Fruit fly (Drosophila melanogaster) whole organism, embryonic: ENCODE data around the gene CG14820.

Source experiments
- Atf-2 ChIP-seq: fragments of 200-800 bp; sonication (Bioruptor generic); optimal IDR thresholded peaks from 2 replicates; lab custom pipeline; 2016; ENCODE audit warnings: missing biosample characterization, missing genetic modification characterization
- CG10147 ChIP-seq: fragments of 200-800 bp; sonication (Bioruptor generic); optimal IDR thresholded peaks from 2 replicates; lab custom pipeline; 2019; ENCODE audit warnings: missing biosample characterization, mild to moderate bottlenecking, missing genetic modification characterization, moderate library complexity
- CG11398 ChIP-seq: fragments of 200-800 bp; sonication (Bioruptor generic); optimal IDR thresholded peaks from 2 replicates; lab custom pipeline; 2016; ENCODE audit warnings: missing biosample characterization, missing genetic modification characterization
- CG11723 ChIP-seq: fragments of 200-800 bp; sonication (Bioruptor generic); optimal IDR thresholded peaks from 2 replicates; lab custom pipeline; 2017; ENCODE audit warnings: missing biosample characterization, mild to moderate bottlenecking, missing genetic modification characterization
- CG12659 ChIP-seq: fragments of 200-800 bp; sonication (Bioruptor generic); optimal IDR thresholded peaks from 3 replicates; lab custom pipeline; 2017; ENCODE audit warnings: mild to moderate bottlenecking, missing biosample characterization, missing genetic modification reagents, missing genetic modification characterization
- CG13775 ChIP-seq: fragments of 200-800 bp; sonication (Bioruptor generic); optimal IDR thresholded peaks from 3 replicates; lab custom pipeline; 2017; ENCODE audit warnings: missing biosample characterization, mild to moderate bottlenecking, missing genetic modification characterization
- CG13894 ChIP-seq: fragments of 200-800 bp; sonication (Bioruptor generic); optimal IDR thresholded peaks from 3 replicates; lab custom pipeline; 2018; ENCODE audit warnings: missing biosample characterization, mild to moderate bottlenecking, missing genetic modification characterization, moderate library complexity
- CG15514 ChIP-seq: fragments of 200-800 bp; sonication (Bioruptor generic); optimal IDR thresholded peaks from 3 replicates; lab custom pipeline; 2017; ENCODE audit warnings: missing biosample characterization, missing genetic modification characterization, mild to moderate bottlenecking, moderate library complexity, missing genetic modification reagents
- CG17568 ChIP-seq: fragments of 200-800 bp; sonication (Bioruptor generic); optimal IDR thresholded peaks from 2 replicates; lab custom pipeline; 2018; ENCODE audit warnings: missing biosample characterization, mild to moderate bottlenecking, missing genetic modification characterization, moderate library complexity
- CG30431 ChIP-seq: fragments of 200-800 bp; sonication (Bioruptor generic); optimal IDR thresholded peaks from 2 replicates; lab custom pipeline; 2017; ENCODE audit warnings: missing biosample characterization, missing genetic modification characterization
- CG31441 ChIP-seq: fragments of 200-800 bp; sonication (Bioruptor generic); IDR thresholded peaks from 2 replicates; pipeline ENCODE4 v1.3.6; 2022; ENCODE audit warnings: missing biosample characterization, missing genetic modification characterization
- CG6175 ChIP-seq: fragments of 200-800 bp; sonication (Bioruptor generic); IDR thresholded peaks from 3 replicates; pipeline ENCODE4 v1.3.6; 2022; ENCODE audit warnings: missing biosample characterization, missing genetic modification characterization
- CG7271 ChIP-seq: fragments of 200-800 bp; sonication (Bioruptor generic); optimal IDR thresholded peaks from 2 replicates; lab custom pipeline; 2018; ENCODE audit warnings: missing biosample characterization, mild to moderate bottlenecking, missing genetic modification characterization, moderate library complexity
- CG7987 ChIP-seq: fragments of 200-800 bp; sonication (Bioruptor generic); optimal IDR thresholded peaks from 2 replicates; lab custom pipeline; 2018; ENCODE audit warnings: missing biosample characterization, mild to moderate bottlenecking, missing genetic modification characterization, moderate library complexity
- CG9215 ChIP-seq: fragments of 200-800 bp; sonication (Bioruptor generic); IDR thresholded peaks from 2 replicates; pipeline ENCODE4 v1.3.6; 2022; ENCODE audit warnings: missing biosample characterization, missing genetic modification characterization
- CG9876 ChIP-seq: fragments of 200-800 bp; sonication (Bioruptor generic); optimal IDR thresholded peaks from 2 replicates; lab custom pipeline; 2016; ENCODE audit warnings: missing biosample characterization, missing genetic modification characterization
- CrebB ChIP-seq: fragments of 200-800 bp; sonication (Bioruptor generic); optimal IDR thresholded peaks from 3 replicates; lab custom pipeline; 2018; ENCODE audit warnings: missing biosample characterization, mild to moderate bottlenecking, missing genetic modification characterization
- D ChIP-seq, 2 experiments: fragments of 200-800 bp in 1 of 2; fragments of >200 bp in 1 of 2; sonication (Bioruptor generic) in 1 of 2; optimal IDR thresholded peaks; 2 replicates in 1 of 2; 3 replicates in 1 of 2; lab custom pipeline; 2017; ENCODE audit warnings: mild to moderate bottlenecking in 1 of 2, missing biosample characterization in 1 of 2, missing genetic modification characterization in 1 of 2, missing genetic modification reagents in 1 of 2
- Dad ChIP-seq: fragments of 200-800 bp; sonication (Bioruptor generic); optimal IDR thresholded peaks from 3 replicates; lab custom pipeline; 2016; ENCODE audit warnings: missing biosample characterization, missing genetic modification characterization
- Dip3 ChIP-seq: fragments of 200-800 bp; sonication (Bioruptor generic); optimal IDR thresholded peaks from 3 replicates; lab custom pipeline; 2016; ENCODE audit warnings: missing biosample characterization, missing genetic modification characterization
- Doc3 ChIP-seq: fragments of 200-800 bp; sonication (Bioruptor generic); IDR thresholded peaks from 3 replicates; pipeline ENCODE4 v1.3.6; 2022; ENCODE audit warnings: missing biosample characterization, missing genetic modification characterization; ENCODE audit not compliant: partially characterized antibody
- Dp ChIP-seq: fragments of 200-800 bp; sonication (Bioruptor generic); optimal IDR thresholded peaks from 2 replicates; lab custom pipeline; 2018; ENCODE audit warnings: missing biosample characterization, mild to moderate bottlenecking, missing genetic modification characterization, moderate library complexity
- E2f2 ChIP-seq: fragments of 200-800 bp; sonication (Bioruptor generic); IDR thresholded peaks from 2 replicates; pipeline ENCODE4 v1.3.6; 2022; ENCODE audit warnings: missing biosample characterization, missing genetic modification characterization
- Ets65A ChIP-seq: fragments of 200-800 bp; sonication (Bioruptor generic); peaks from one replicate; lab custom pipeline; 2016; ENCODE audit warnings: missing biosample characterization, missing genetic modification characterization
- H15 ChIP-seq: fragments of 200-800 bp; sonication (Bioruptor generic); IDR thresholded peaks from 3 replicates; pipeline ENCODE4 v1.3.6; 2022; ENCODE audit warnings: missing biosample characterization, missing genetic modification characterization
- MESR4 ChIP-seq: fragments of 200-800 bp; sonication (Bioruptor generic); optimal IDR thresholded peaks from 2 replicates; lab custom pipeline; 2018; ENCODE audit warnings: missing biosample characterization, mild to moderate bottlenecking, missing genetic modification characterization, moderate library complexity
- MTF-1 ChIP-seq: fragments of 200-800 bp; sonication (Bioruptor generic); optimal IDR thresholded peaks from 2 replicates; lab custom pipeline; 2018; ENCODE audit warnings: missing biosample characterization, mild to moderate bottlenecking, missing genetic modification characterization, borderline replicate concordance
- NfI ChIP-seq: fragments of 200-800 bp; sonication (Bioruptor generic); optimal IDR thresholded peaks from 3 replicates; lab custom pipeline; 2018; ENCODE audit warnings: missing biosample characterization, mild to moderate bottlenecking, missing genetic modification characterization, moderate library complexity
- Spps ChIP-seq: fragments of 200-800 bp; sonication (Bioruptor generic); optimal IDR thresholded peaks from 2 replicates; lab custom pipeline; 2018; ENCODE audit warnings: missing biosample characterization, mild to moderate bottlenecking, missing genetic modification characterization
- chinmo ChIP-seq: fragments of 200-800 bp; sonication (Bioruptor generic); IDR thresholded peaks from 4 replicates; pipeline ENCODE4 v1.3.6; 2022; ENCODE audit warnings: missing biosample characterization, missing genetic modification characterization; ENCODE audit not compliant: partially characterized antibody
- ci ChIP-seq: fragments of 200-800 bp; sonication (Bioruptor generic); IDR thresholded peaks from 3 replicates; pipeline ENCODE4 v1.3.6; 2022; ENCODE audit warnings: missing biosample characterization, missing genetic modification characterization
- dan ChIP-seq: fragments of 200-800 bp; sonication (Bioruptor generic); IDR thresholded peaks from 2 replicates; pipeline ENCODE4 v1.3.6; 2022; ENCODE audit warnings: missing biosample characterization, missing genetic modification characterization
- fd96Cb ChIP-seq: fragments of 200-800 bp; sonication (Bioruptor generic); optimal IDR thresholded peaks from 2 replicates; lab custom pipeline; 2018; ENCODE audit warnings: missing biosample characterization, mild to moderate bottlenecking, missing genetic modification characterization, moderate library complexity
- gfzf ChIP-seq: fragments of 200-800 bp; sonication (Bioruptor generic); optimal IDR thresholded peaks from 2 replicates; lab custom pipeline; 2016; ENCODE audit warnings: missing biosample characterization, mild to moderate bottlenecking, missing genetic modification characterization, moderate library complexity
- h ChIP-seq: fragments of >200 bp; optimal IDR thresholded peaks from 2 replicates; lab custom pipeline; 2017
- hkb ChIP-seq, 2 experiments: fragments of 200-800 bp in 1 of 2; fragments of >200 bp in 1 of 2; sonication (Bioruptor generic) in 1 of 2; IDR thresholded peaks in 1 of 2; optimal IDR thresholded peaks in 1 of 2; 2 replicates each; pipeline versions ENCODE4 v1.3.6 to Lab custom; 2017 to 2022; ENCODE audit warnings: missing biosample characterization in 1 of 2, missing genetic modification characterization in 1 of 2
- jigr1 ChIP-seq: fragments of 200-800 bp; sonication (Bioruptor generic); IDR thresholded peaks from 3 replicates; pipeline ENCODE4 v1.3.6; 2022; ENCODE audit warnings: missing biosample characterization, missing genetic modification characterization
- lov ChIP-seq, 2 experiments: fragments of 200-800 bp in 1 of 2; fragments of >200 bp in 1 of 2; sonication (Bioruptor generic) in 1 of 2; IDR thresholded peaks in 1 of 2; optimal IDR thresholded peaks in 1 of 2; 2 replicates in 1 of 2; 3 replicates in 1 of 2; pipeline versions ENCODE4 v1.3.6 to Lab custom; 2017 to 2022; ENCODE audit warnings: missing biosample characterization in 1 of 2, missing genetic modification characterization in 1 of 2
- peb ChIP-seq: fragments of 200-800 bp; sonication (Bioruptor generic); IDR thresholded peaks from 2 replicates; pipeline ENCODE4 v1.3.6; 2022; ENCODE audit warnings: missing biosample characterization, missing genetic modification characterization
- pnt ChIP-seq: fragments of 200-800 bp; sonication (Bioruptor generic); optimal IDR thresholded peaks from 3 replicates; lab custom pipeline; 2016; ENCODE audit warnings: missing biosample characterization, missing genetic modification characterization
- pzg ChIP-seq: fragments of 200-800 bp; sonication (Bioruptor generic); optimal IDR thresholded peaks from 3 replicates; lab custom pipeline; 2018; ENCODE audit warnings: missing biosample characterization, mild to moderate bottlenecking, missing genetic modification characterization, moderate library complexity
- rib ChIP-seq: fragments of 200-800 bp; sonication (Bioruptor generic); IDR thresholded peaks from 2 replicates; pipeline ENCODE4 v1.3.6; 2022; ENCODE audit warnings: missing biosample characterization, missing genetic modification characterization
- salm ChIP-seq: fragments of 200-800 bp; sonication (Bioruptor generic); optimal IDR thresholded peaks from 2 replicates; lab custom pipeline; 2018; ENCODE audit warnings: missing biosample characterization, mild to moderate bottlenecking, missing genetic modification characterization
- slbo ChIP-seq: fragments of 200-800 bp; sonication (Bioruptor generic); IDR thresholded peaks from 2 replicates; pipeline ENCODE4 v1.3.6; 2022; ENCODE audit warnings: missing biosample characterization, missing genetic modification characterization
- so ChIP-seq: fragments of 200-800 bp; sonication (Bioruptor generic); IDR thresholded peaks from 3 replicates; pipeline ENCODE4 v1.3.6; 2022; ENCODE audit warnings: missing biosample characterization, missing genetic modification characterization
- tna ChIP-seq: fragments of 200-800 bp; sonication (Bioruptor generic); IDR thresholded peaks from 2 replicates; pipeline ENCODE4 v1.3.6; 2022; ENCODE audit warnings: missing biosample characterization, missing genetic modification characterization; ENCODE audit not compliant: partially characterized antibody
- tup ChIP-seq: fragments of 200-800 bp; sonication (Bioruptor generic); optimal IDR thresholded peaks from 2 replicates; lab custom pipeline; 2016; ENCODE audit warnings: missing biosample characterization, mild to moderate bottlenecking, missing genetic modification characterization, moderate library complexity
- vfl ChIP-seq: fragments of 200-800 bp; sonication (Bioruptor generic); optimal IDR thresholded peaks from 2 replicates; lab custom pipeline; 2016; ENCODE audit warnings: missing biosample characterization, missing genetic modification characterization
- wek ChIP-seq: fragments of 200-800 bp; sonication (Bioruptor generic); optimal IDR thresholded peaks from 3 replicates; lab custom pipeline; 2018; ENCODE audit warnings: missing biosample characterization, mild to moderate bottlenecking, missing genetic modification characterization, moderate library complexity
- yki ChIP-seq: fragments of >200 bp; optimal IDR thresholded peaks from 3 replicates; lab custom pipeline; 2018

Gene CG14820

DNA sequence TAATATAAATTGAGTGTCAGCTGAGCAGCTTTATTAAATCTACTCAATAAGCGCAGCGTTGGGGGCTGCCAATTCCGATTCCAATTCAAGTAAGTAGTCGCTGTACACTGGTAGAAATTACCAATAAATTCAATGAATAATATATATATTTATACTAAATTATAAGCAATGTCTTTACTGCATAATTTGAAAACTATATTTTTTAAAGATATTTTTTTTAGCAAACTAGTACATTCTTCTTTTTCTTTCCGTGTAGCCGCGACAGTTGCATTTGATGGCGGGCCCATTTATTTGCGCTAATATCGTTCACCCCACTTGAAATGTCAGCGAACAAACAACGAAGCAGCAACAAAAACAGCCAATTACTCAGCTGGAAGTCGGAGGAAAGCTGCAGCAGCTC lies 44.7 kb downstream of the CG14820 start (continued):
- TF ChIP-seq Spps (tag; lab: Kevin White, UChicago) (peak; percentile 33), CG11723 (GFP tag; lab: Kevin White, UChicago) (no peak), slbo (peak; percentile 67), jigr1 (GFP tag; lab: Robert Waterston, UW) (no peak), CG15514 (GFP tag; lab: Kevin White, UChicago) (no peak), h (lab: Kevin White, UChicago) (no peak), tup (GFP tag; lab: Kevin White, UChicago) (no peak), gfzf (GFP tag; lab: Kevin White, UChicago) (no peak), CG7271 (tag; lab: Kevin White, UChicago) (no peak), CG31441 (GFP tag; lab: Robert Waterston, UW) (peak; percentile 71), CG7987 (GFP tag; lab: Kevin White, UChicago) (no peak), CG12659 (GFP tag; lab: Kevin White, UChicago) (peak; percentile 32), CG6175 (GFP tag; lab: Robert Waterston, UW) (no peak), CG17568 (GFP tag; lab: Kevin White, UChicago) (no peak), peb (GFP tag; lab: Robert Waterston, UW) (no peak), CG9215 (GFP tag; lab: Robert Waterston, UW) (no peak), wek (GFP tag; lab: Kevin White, UChicago) (no peak), rib (GFP tag; lab: Robert Waterston, UW) (no peak), hkb (optimal IDR thresholded peaks at IDR 0.05; lab: Kevin White, UChicago) (no peak), hkb (GFP tag; IDR thresholded peaks at IDR 0.05; lab: Robert Waterston, UW) (peak; percentile 79), MESR4 (GFP tag; lab: Kevin White, UChicago) (no peak), MTF-1 (GFP tag; lab: Kevin White, UChicago) (peak; percentile 31), vfl (GFP tag; lab: Kevin White, UChicago) (no peak), Doc3 (GFP tag; lab: Robert Waterston, UW) (no peak), pzg (no peak), pnt (GFP tag; lab: Kevin White, UChicago) (no peak), CG13894 (no peak), D (optimal IDR thresholded peaks at IDR 0.05; lab: Kevin White, UChicago) (no peak), D (GFP tag; optimal IDR thresholded peaks at IDR 0.05; lab: Kevin White, UChicago) (peak; percentile 56), Dp (GFP tag; lab: Kevin White, UChicago) (no peak), Ets65A (no peak), dan (GFP tag; lab: Robert Waterston, UW) (no peak), so (peak; percentile 74; the same call in 2 of the 3 replicates), tna (GFP tag; lab: Robert Waterston, UW) (no peak), yki (no peak), fd96Cb (tag; lab: Kevin White, UChicago) (peak; percentile 60), Dad (GFP tag; lab: Kevin White, UChicago) (no peak), H15 (GFP tag; lab: Robert Waterston, UW) (no peak), CG11398 (no peak), CG10147 (GFP tag; lab: Kevin White, UChicago) (no peak), lov (optimal IDR thresholded peaks at IDR 0.05; lab: Kevin White, UChicago) (no peak), lov (GFP tag; IDR thresholded peaks at IDR 0.05; lab: Robert Waterston, UW) (no peak), E2f2 (GFP tag; lab: Robert Waterston, UW) (peak; percentile 28; the same call in 1 of the 2 replicates), CrebB (tag; lab: Kevin White, UChicago) (no peak), CG9876 (no peak), NfI (GFP tag; lab: Kevin White, UChicago) (peak; percentile 30), Atf-2 (GFP tag; lab: Kevin White, UChicago) (no peak), CG30431 (GFP tag; lab: Kevin White, UChicago) (peak; percentile 23), chinmo (GFP tag; lab: Robert Waterston, UW) (no peak), salm (tag; lab: Kevin White, UChicago) (no peak), Dip3 (no peak), CG13775 (GFP tag; lab: Kevin White, UChicago) (peak; percentile 58), ci (peak; percentile 75)
